Fruit fly (Drosophila melanogaster): ENCODE measurements around the gene CG14275.

CG14275 gene

DNA sequence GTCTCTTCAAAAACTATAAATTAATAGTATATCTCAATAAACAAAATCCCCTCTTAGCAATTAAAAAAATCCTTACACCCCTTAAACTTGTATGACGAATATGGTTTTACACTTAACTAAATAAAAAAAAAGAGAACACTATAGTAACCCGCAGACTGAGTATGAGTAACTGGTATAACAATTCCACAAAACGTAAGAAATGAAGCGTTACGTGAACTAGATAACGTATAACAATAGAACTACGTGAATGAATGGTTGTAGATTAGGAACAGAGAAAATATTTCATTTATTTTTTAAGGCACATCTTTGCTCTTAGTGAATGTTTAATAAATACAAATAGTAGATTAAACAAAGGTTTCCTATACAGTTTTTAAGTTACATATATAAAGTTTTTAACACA is 28.2 kb downstream of the CG14275 start:
- no peak for TF ChIP-seq CG12605 (GFP tag; IDR thresholded peaks at IDR 0.05)
- no peak for TF ChIP-seq EcR (GFP tag; optimal IDR thresholded peaks at IDR 0.05)
- no peak for TF ChIP-seq CG10348 (GFP tag; IDR thresholded peaks at IDR 0.05)
- no peak for TF ChIP-seq CG15710 (tag; optimal IDR thresholded peaks at IDR 0.05)
- no peak for TF ChIP-seq D1 (tag; optimal IDR thresholded peaks at IDR 0.05)
- TF ChIP-seq CG9948 (tag; optimal IDR thresholded peaks at IDR 0.05), result no peak
- no peak for TF ChIP-seq CG13204 (GFP tag; optimal IDR thresholded peaks at IDR 0.05)
- no peak for TF ChIP-seq CG8301 (tag; optimal IDR thresholded peaks at IDR 0.05)
- no peak for TF ChIP-seq Ets98B (GFP tag; IDR thresholded peaks at IDR 0.05)
- no peak for TF ChIP-seq CG32121 (GFP tag; IDR thresholded peaks at IDR 0.05)
- no peak for TF ChIP-seq Pif1A (GFP tag; optimal IDR thresholded peaks at IDR 0.05)
- no peak for TF ChIP-seq fd96Ca (GFP tag; IDR thresholded peaks at IDR 0.05)
- no peak for TF ChIP-seq gl (tag; optimal IDR thresholded peaks at IDR 0.05)
- TF ChIP-seq CG8159 (tag; optimal IDR thresholded peaks at IDR 0.05), result no peak

DNA sequence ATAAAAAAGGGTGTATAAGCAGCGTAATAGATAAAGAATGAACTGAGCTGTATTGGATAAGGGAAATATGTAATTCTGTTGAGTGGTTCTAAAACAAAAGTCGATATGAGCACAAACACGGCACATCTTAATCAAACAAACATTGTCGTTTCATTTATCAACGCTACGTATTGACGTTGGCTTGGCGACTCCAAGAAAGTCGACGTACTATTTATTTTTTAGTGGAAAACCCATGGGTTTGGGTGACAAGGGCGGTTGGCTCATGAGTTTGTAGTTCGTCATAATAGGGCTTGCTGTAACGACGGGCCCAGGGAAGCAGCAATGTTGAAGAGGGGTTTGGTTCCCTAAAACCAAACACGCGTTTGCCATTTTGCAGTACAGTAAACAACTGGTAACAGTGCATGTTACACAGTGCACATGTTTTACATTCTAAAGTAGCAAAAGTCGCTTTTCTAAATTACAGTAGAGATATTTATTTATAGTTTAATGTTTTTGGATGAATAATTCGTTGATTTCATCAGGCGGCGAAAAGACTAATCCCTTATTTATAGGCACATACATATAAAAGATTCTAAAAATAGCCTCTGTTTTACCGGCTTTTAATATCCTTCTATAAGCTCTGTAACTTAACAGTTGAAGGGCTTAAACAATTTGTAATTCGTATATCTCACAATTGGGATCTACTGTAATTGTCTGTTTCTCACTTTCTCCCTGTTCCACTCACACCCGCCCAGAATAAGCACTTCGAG is 34.1 kb downstream of the CG14275 start:
- TF ChIP-seq CG17806 (tag; optimal IDR thresholded peaks at IDR 0.05) (peak; percentile 38), CG15710 (tag; optimal IDR thresholded peaks at IDR 0.05) (peak; percentile 64), CG9948 (tag; optimal IDR thresholded peaks at IDR 0.05) (peak; percentile 57), fd96Ca (GFP tag; IDR thresholded peaks at IDR 0.05) (no peak), D1 (tag; optimal IDR thresholded peaks at IDR 0.05) (peak; percentile 7), CG8301 (tag; optimal IDR thresholded peaks at IDR 0.05) (peak; percentile 59), Pif1B (GFP tag; optimal IDR thresholded peaks at IDR 0.05) (no peak), Snoo (tag; optimal IDR thresholded peaks at IDR 0.05) (peak; percentile 30), Pif1A (GFP tag; optimal IDR thresholded peaks at IDR 0.05) (peak; percentile 46), CG10348 (GFP tag; IDR thresholded peaks at IDR 0.05) (no peak), CG4496 (GFP tag; IDR thresholded peaks at IDR 0.05) (peak; percentile 40; the same call in 1 of the 3 replicates), CG34367 (tag; optimal IDR thresholded peaks at IDR 0.05) (peak; percentile 37), EcR (GFP tag; optimal IDR thresholded peaks at IDR 0.05) (no peak), CG14655 (GFP tag; optimal IDR thresholded peaks at IDR 0.05) (peak; percentile 67), CG8159 (tag; optimal IDR thresholded peaks at IDR 0.05) (peak; percentile 56)

DNA sequence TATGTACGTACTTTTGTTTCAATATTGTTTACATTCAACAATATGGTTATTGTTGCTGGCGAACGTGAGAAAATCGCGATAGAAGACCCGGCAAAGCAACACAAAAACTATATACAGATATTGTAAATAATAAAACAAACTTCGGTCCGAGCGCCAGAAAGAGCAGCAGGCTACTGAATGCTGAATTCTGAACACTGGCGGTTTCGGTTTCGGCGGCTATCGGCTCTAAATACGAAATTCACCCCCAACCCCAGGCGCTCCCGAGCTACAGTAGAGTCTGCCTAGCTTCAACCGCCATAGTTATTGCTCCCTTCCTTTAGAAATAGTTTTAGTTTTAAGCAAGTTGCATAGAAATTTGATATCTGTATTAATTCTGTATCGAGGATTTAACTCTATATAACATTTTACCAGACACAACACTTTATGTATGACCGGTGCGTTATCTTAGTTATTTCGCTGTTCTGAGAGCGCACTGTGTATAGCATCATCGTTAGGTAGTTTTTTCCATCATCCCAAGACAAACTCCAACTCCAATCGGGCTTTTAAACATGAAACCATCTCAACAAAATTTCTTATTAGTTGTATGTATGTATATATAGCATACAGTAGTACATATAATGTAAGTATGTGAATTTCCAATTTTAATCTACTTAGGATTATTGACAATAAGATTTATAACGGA is 35.2 kb downstream of the CG14275 start, which contains the start of gene CG7627:
Gene CG7627, minus strand, starts transcription at position 197 of the 682 bp plus-strand sequence.
- TF ChIP-seq CG13204 (GFP tag; optimal IDR thresholded peaks at IDR 0.05) (no peak), CG15710 (tag; optimal IDR thresholded peaks at IDR 0.05) (peak; percentile 40), CG10348 (GFP tag; IDR thresholded peaks at IDR 0.05) (peak; percentile 35; the same call in 1 of the 2 replicates), Pif1B (GFP tag; optimal IDR thresholded peaks at IDR 0.05) (peak; percentile 13), CG9948 (tag; optimal IDR thresholded peaks at IDR 0.05) (peak; percentile 51), Snoo (tag; optimal IDR thresholded peaks at IDR 0.05) (peak; percentile 49), CG12605 (GFP tag; IDR thresholded peaks at IDR 0.05) (peak; percentile 59), CG8301 (tag; optimal IDR thresholded peaks at IDR 0.05) (peak; percentile 58), CG34367 (tag; optimal IDR thresholded peaks at IDR 0.05) (peak; percentile 26), CG17806 (tag; optimal IDR thresholded peaks at IDR 0.05) (peak; percentile 46), D1 (tag; optimal IDR thresholded peaks at IDR 0.05) (no peak), CG4496 (GFP tag; IDR thresholded peaks at IDR 0.05) (peak; percentile 80), Pif1A (GFP tag; optimal IDR thresholded peaks at IDR 0.05) (peak; percentile 43), Ets98B (GFP tag; IDR thresholded peaks at IDR 0.05) (peak; percentile 66), CG32121 (GFP tag; IDR thresholded peaks at IDR 0.05) (peak; percentile 54), EcR (GFP tag; optimal IDR thresholded peaks at IDR 0.05) (no peak), CG8159 (tag; optimal IDR thresholded peaks at IDR 0.05) (peak; percentile 63), CG14655 (GFP tag; optimal IDR thresholded peaks at IDR 0.05) (peak; percentile 68), gl (tag; optimal IDR thresholded peaks at IDR 0.05) (peak; percentile 7), rn (GFP tag; IDR thresholded peaks at IDR 0.05) (peak; percentile 45), fd96Ca (GFP tag; IDR thresholded peaks at IDR 0.05) (peak; percentile 78; the same call in 2 of the 3 replicates)

DNA sequence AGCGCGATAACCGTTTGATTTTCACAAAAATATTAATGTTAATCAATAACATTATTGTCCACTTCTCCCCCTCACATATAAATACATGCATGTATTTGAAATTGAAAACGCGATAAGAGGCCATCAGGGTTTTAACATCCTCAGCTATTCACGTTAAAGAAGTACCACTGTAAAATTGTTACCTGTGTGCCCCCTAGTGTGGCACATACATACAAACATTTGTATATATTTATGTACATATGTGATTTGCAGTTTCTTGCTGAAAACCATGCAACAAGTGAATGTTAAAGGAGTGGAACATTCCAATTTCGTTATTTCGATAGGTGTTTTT is 35.7 kb downstream of the CG14275 start:
- TF ChIP-seq CG4496 (GFP tag; IDR thresholded peaks at IDR 0.05), result peak; percentile 6; the same call in 1 of the 3 replicates
- TF ChIP-seq rn (GFP tag; IDR thresholded peaks at IDR 0.05), result no peak

DNA sequence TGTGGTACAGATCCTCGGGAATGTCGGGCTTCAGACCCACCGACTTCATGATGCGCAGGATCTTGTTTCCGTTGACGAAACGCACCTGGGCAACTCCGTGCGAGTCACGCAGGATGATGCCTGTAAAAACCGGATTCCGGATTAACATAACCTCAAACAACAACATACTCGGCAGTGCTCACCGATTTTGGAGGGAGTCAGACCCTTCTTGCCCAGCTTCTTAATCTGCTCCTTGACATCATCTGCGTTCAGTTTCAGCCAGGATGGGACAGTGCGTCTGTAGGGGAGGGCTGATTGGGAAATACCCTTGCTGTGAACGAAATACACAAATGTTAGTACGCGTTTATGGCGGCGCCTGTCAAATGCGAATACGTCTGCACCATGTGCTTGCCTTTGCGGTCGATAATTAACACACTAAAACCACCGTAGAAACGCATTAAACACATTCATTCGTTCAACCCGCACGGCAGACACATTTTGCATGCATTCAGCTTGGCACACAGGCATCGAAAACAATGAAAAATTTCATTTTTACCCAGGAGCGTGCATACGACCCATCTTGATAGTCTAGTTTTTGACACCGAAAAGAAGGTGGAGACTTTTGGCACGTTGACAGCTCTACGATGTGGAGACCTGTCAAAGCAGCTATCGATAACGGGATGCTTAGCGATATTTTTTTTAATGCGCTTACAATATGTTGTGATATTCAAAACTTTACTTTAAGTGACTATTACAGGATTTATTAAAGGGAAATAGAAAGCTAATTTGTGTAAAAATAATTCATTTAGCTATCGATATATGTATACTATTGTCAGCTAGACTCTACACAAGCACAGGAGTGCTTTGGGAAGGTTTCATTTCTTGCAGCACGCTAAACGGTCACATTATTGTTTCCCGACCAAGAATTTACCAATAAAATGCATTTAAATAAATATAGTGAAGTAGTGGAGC is 37.0 kb downstream of the CG14275 start, which contains the start of the genes RpS13 and CSN8:
Gene RpS13, minus strand, starts transcription at position 657 of the 951 bp plus-strand sequence.
Gene CSN8, plus strand, starts transcription at position 850 of the 951 bp plus-strand sequence.
- TF ChIP-seq CG32121 (GFP tag; IDR thresholded peaks at IDR 0.05) (0 out of 2 replicates have a peak, but pooled peaks have one; percentile 11), CG8159 (tag; optimal IDR thresholded peaks at IDR 0.05) (no peak), D1 (tag; optimal IDR thresholded peaks at IDR 0.05) (no peak), Ets98B (GFP tag; IDR thresholded peaks at IDR 0.05) (no peak), CG4496 (GFP tag; IDR thresholded peaks at IDR 0.05) (0 out of 3 replicates have a peak, but pooled peaks have one; percentile 18)

Data from whole organism, pupa.